Worm (Caenorhabditis elegans) whole organism, L4 larva: ENCODE data around the gene K08C7.4.
"Not testable (repeated sequence)": the region's sequence is repeated elsewhere in the genome, so short reads cannot be mapped to it uniquely, and the experiment has no call there.

Experiments used
- D1046.2 ChIP-seq: fragments of 200-800 bp; sonication (Bioruptor generic); IDR thresholded peaks from 2 replicates; pipeline ENCODE4 v1.3.6; 2022; ENCODE audit warnings: missing genetic modification characterization, missing compliant biosample characterization
- F37D6.2 ChIP-seq: sonication (generic microtip); optimal IDR thresholded peaks from 2 replicates; lab custom pipeline; 2016; ENCODE audit warnings: mild to moderate bottlenecking, missing genetic modification characterization, missing compliant biosample characterization
- F44E2.7 ChIP-seq: fragments of 200-800 bp; sonication (Bioruptor generic); IDR thresholded peaks from 2 replicates; pipeline ENCODE4 v2.1.2; 2022; ENCODE audit warnings: missing genetic modification characterization, missing compliant biosample characterization
- T20F7.1 ChIP-seq: fragments of 200-800 bp; sonication (Bioruptor generic); optimal IDR thresholded peaks from 2 replicates; lab custom pipeline; 2018; ENCODE audit warnings: mild to moderate bottlenecking, missing genetic modification characterization, missing compliant biosample characterization
- T26A8.4 ChIP-seq: fragments of 200-800 bp; sonication (Bioruptor generic); IDR thresholded peaks from 2 replicates; pipeline ENCODE4 v1.3.6; 2022; ENCODE audit warnings: missing genetic modification characterization, missing compliant biosample characterization
- Y48G9A.11 ChIP-seq: fragments of 200-800 bp; sonication (Bioruptor generic); IDR thresholded peaks from 2 replicates; pipeline ENCODE4 v1.3.6; 2022; ENCODE audit warnings: missing genetic modification reagents, missing genetic modification characterization, missing compliant biosample characterization
- Y75B8A.6 ChIP-seq: fragments of 200-800 bp; sonication (Bioruptor generic); IDR thresholded peaks from 2 replicates; pipeline ENCODE4 v1.3.6; 2022; ENCODE audit warnings: missing genetic modification reagents, missing genetic modification characterization, missing compliant biosample characterization
- ZK337.2 ChIP-seq: fragments of 200-800 bp; sonication (Bioruptor generic); IDR thresholded peaks from 2 replicates; pipeline ENCODE4 v1.3.6; 2022; ENCODE audit warnings: missing genetic modification reagents, missing genetic modification characterization, missing compliant biosample characterization
- aha-1 ChIP-seq: fragments of 150-350 bp; peaks from one replicate; lab custom pipeline; 2014; ENCODE audit warnings: missing biosample characterization, missing genetic modification characterization
- arid-1 ChIP-seq: fragments of 200-800 bp; sonication (Bioruptor generic); conservative IDR thresholded peaks from 2 replicates; pipeline ENCODE4 v1.3.6; 2022; ENCODE audit warnings: missing genetic modification reagents, missing genetic modification characterization, missing compliant biosample characterization
- ceh-44 ChIP-seq: fragments of 200-800 bp; sonication (Bioruptor generic); IDR thresholded peaks from 2 replicates; pipeline ENCODE4 v1.3.6; 2022; ENCODE audit warnings: missing genetic modification reagents, missing genetic modification characterization, missing compliant biosample characterization
- ces-1 ChIP-seq: fragments of 150-350 bp; sonication (generic microtip); optimal IDR thresholded peaks from 4 replicates; lab custom pipeline; 2014; ENCODE audit warnings: missing biosample characterization, missing genetic modification reagents, missing genetic modification characterization
- ctbp-1 ChIP-seq: fragments of 200-800 bp; sonication (Bioruptor generic); IDR thresholded peaks from 2 replicates; pipeline ENCODE4 v1.3.6; 2022; ENCODE audit warnings: missing genetic modification reagents, missing genetic modification characterization, missing compliant biosample characterization
- dmd-8 ChIP-seq: fragments of 200-800 bp; sonication (Bioruptor generic); IDR thresholded peaks from 2 replicates; pipeline ENCODE4 v1.3.6; 2022; ENCODE audit warnings: missing genetic modification characterization, missing compliant biosample characterization
- dmd-9 ChIP-seq: fragments of 200-800 bp; sonication (Bioruptor generic); IDR thresholded peaks from 2 replicates; pipeline ENCODE4 v1.3.6; 2022; ENCODE audit warnings: missing genetic modification reagents, missing genetic modification characterization, missing compliant biosample characterization
- dve-1 ChIP-seq: sonication (generic microtip); optimal IDR thresholded peaks from 2 replicates; lab custom pipeline; 2017; ENCODE audit warnings: antibody characterized with exemption, mild to moderate bottlenecking, missing genetic modification characterization, missing compliant biosample characterization; ENCODE audit not compliant: insufficient read depth
- fkh-10 ChIP-seq: fragments of 150-350 bp; optimal IDR thresholded peaks from 2 replicates; lab custom pipeline; 2014; ENCODE audit warnings: missing biosample characterization, missing genetic modification reagents, missing genetic modification characterization
- gei-8 ChIP-seq: fragments of 200-800 bp; sonication (Bioruptor generic); optimal IDR thresholded peaks from 2 replicates; lab custom pipeline; 2018; ENCODE audit warnings: mild to moderate bottlenecking, missing genetic modification characterization, missing compliant biosample characterization
- hif-1 ChIP-seq, 2 experiments: sonication (generic microtip); optimal IDR thresholded peaks; 2 replicates each; lab custom pipeline; 2016 to 2017; ENCODE audit warnings: missing compliant biosample characterization in 2 of 2, missing genetic modification characterization in 2 of 2, missing genetic modification reagents in 2 of 2, missing genotype in 2 of 2, mild to moderate bottlenecking in 1 of 2
- hlh-11 ChIP-seq: fragments of 200-800 bp; sonication (Bioruptor generic); optimal IDR thresholded peaks from 2 replicates; lab custom pipeline; 2018; ENCODE audit warnings: mild to moderate bottlenecking, missing genetic modification characterization, missing compliant biosample characterization
- jun-1 ChIP-seq: fragments of 150-350 bp; optimal IDR thresholded peaks from 2 replicates; lab custom pipeline; 2014; ENCODE audit warnings: missing biosample characterization, missing genetic modification reagents, missing genetic modification characterization
- lin-13 ChIP-seq: fragments of 150-350 bp; optimal IDR thresholded peaks from 2 replicates; lab custom pipeline; 2014; ENCODE audit warnings: missing biosample characterization, missing genetic modification reagents, missing genetic modification characterization
- lin-29 ChIP-seq: fragments of 200-800 bp; sonication (Bioruptor generic); IDR thresholded peaks from 2 replicates; pipeline ENCODE4 v1.3.6; 2022; ENCODE audit warnings: missing genetic modification reagents, missing genetic modification characterization, missing compliant biosample characterization
- lin-38 ChIP-seq: fragments of 200-800 bp; sonication (Bioruptor generic); IDR thresholded peaks from 2 replicates; pipeline ENCODE4 v1.3.6; 2022; ENCODE audit warnings: missing genetic modification reagents, missing genetic modification characterization, missing compliant biosample characterization
- lin-39 ChIP-seq: fragments of 150-350 bp; optimal IDR thresholded peaks from 2 replicates; lab custom pipeline; 2014; ENCODE audit warnings: missing biosample characterization, missing genetic modification reagents, missing genetic modification characterization
- madf-9 ChIP-seq: fragments of 200-800 bp; sonication (Bioruptor generic); conservative IDR thresholded peaks from 2 replicates; pipeline ENCODE4 v1.3.6; 2022; ENCODE audit warnings: missing genetic modification reagents, missing genetic modification characterization, missing compliant biosample characterization
- mdl-1 ChIP-seq, 2 experiments: fragments of 150-350 bp in 1 of 2; sonication (generic microtip) in 1 of 2; optimal IDR thresholded peaks; 2 replicates each; lab custom pipeline; 2014 to 2017; ENCODE audit warnings: missing biosample characterization in 2 of 2, missing genetic modification characterization in 2 of 2
- mdt-29 ChIP-seq: fragments of 200-800 bp; sonication (Bioruptor generic); IDR thresholded peaks from 2 replicates; pipeline ENCODE4 v1.3.6; 2022; ENCODE audit warnings: missing genetic modification reagents, missing genetic modification characterization, missing compliant biosample characterization
- mxl-3 ChIP-seq: fragments of 200-800 bp; sonication (Bioruptor generic); optimal IDR thresholded peaks from 2 replicates; lab custom pipeline; 2018; ENCODE audit warnings: mild to moderate bottlenecking, missing genetic modification characterization, missing compliant biosample characterization
- nhr-102 ChIP-seq: sonication (generic microtip); optimal IDR thresholded peaks from 2 replicates; lab custom pipeline; 2016; ENCODE audit warnings: mild to moderate bottlenecking, missing genetic modification characterization, moderate library complexity, missing compliant biosample characterization
- nhr-11 ChIP-seq: fragments of 150-350 bp; optimal IDR thresholded peaks from 2 replicates; lab custom pipeline; 2014; ENCODE audit warnings: missing biosample characterization, missing genetic modification characterization
- nhr-28 ChIP-seq: fragments of 150-350 bp; optimal IDR thresholded peaks from 2 replicates; lab custom pipeline; 2014; ENCODE audit warnings: missing biosample characterization, missing genetic modification characterization
- nhr-48 ChIP-seq: sonication (generic microtip); optimal IDR thresholded peaks from 2 replicates; lab custom pipeline; 2016; ENCODE audit warnings: mild to moderate bottlenecking, missing genetic modification characterization, missing compliant biosample characterization
- nhr-77 ChIP-seq: fragments of 150-350 bp; optimal IDR thresholded peaks from 2 replicates; lab custom pipeline; 2014; ENCODE audit warnings: missing biosample characterization, missing genetic modification characterization
- php-3 ChIP-seq: fragments of 200-800 bp; sonication (Bioruptor generic); IDR thresholded peaks from 2 replicates; pipeline ENCODE4 v1.3.6; 2022; ENCODE audit warnings: missing genetic modification reagents, missing genetic modification characterization, missing compliant biosample characterization
- sdz-12 ChIP-seq: fragments of 200-800 bp; sonication (Bioruptor generic); optimal IDR thresholded peaks from 2 replicates; lab custom pipeline; 2018; ENCODE audit warnings: mild to moderate bottlenecking, missing genetic modification characterization, missing compliant biosample characterization
- snpc-1.2 ChIP-seq: fragments of 200-800 bp; sonication (Bioruptor generic); IDR thresholded peaks from 2 replicates; pipeline ENCODE4 v1.3.6; 2022; ENCODE audit warnings: missing genetic modification reagents, missing genetic modification characterization, missing compliant biosample characterization
- spr-1 ChIP-seq: sonication (generic microtip); optimal IDR thresholded peaks from 2 replicates; lab custom pipeline; 2016; ENCODE audit warnings: mild to moderate bottlenecking, missing genetic modification characterization, missing compliant biosample characterization
- unc-130 ChIP-seq: sonication (generic microtip); optimal IDR thresholded peaks from 2 replicates; lab custom pipeline; 2016; ENCODE audit warnings: missing genetic modification reagents, missing genetic modification characterization, missing compliant biosample characterization
- vab-7 ChIP-seq: fragments of 200-800 bp; sonication (Bioruptor generic); IDR thresholded peaks from 2 replicates; pipeline ENCODE4 v1.3.6; 2022; ENCODE audit warnings: missing genetic modification reagents, missing genetic modification characterization, missing compliant biosample characterization
- zfp-3 ChIP-seq: fragments of 200-800 bp; sonication (Bioruptor generic); conservative IDR thresholded peaks from 2 replicates; pipeline ENCODE4 v1.3.6; 2022; ENCODE audit warnings: missing genetic modification reagents, missing genetic modification characterization, missing compliant biosample characterization
- zip-11 ChIP-seq: fragments of 200-800 bp; sonication (Bioruptor generic); IDR thresholded peaks from 2 replicates; pipeline ENCODE4 v1.3.6; 2022; ENCODE audit warnings: missing genetic modification characterization, missing compliant biosample characterization
- ztf-11 ChIP-seq: fragments of 150-350 bp; optimal IDR thresholded peaks from 2 replicates; lab custom pipeline; 2014; ENCODE audit warnings: missing biosample characterization, missing genetic modification characterization

K08C7.4 gene

DNA sequence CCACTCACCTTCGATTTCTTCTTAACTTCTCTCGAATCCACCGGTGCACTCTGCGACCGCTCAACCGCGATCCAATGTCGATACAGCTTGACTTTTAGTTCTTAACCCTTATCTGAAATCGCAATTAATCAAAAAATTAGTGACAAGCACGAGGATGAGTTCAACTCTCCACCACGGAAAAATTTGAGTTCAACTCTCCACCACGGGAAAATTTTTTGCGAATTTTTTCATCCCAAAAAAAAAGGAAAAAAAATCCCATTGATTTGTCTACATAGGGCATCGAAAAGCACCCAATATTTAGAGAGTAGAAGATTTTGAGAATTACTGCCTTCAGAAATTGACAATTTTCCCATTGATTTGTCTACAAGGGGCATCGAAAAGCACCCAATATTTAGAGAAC is 26.2 kb downstream of the K08C7.4 start, which contains the start of gene glb-19:
Gene glb-19, minus strand, starts transcription at position 101 of the 400 bp plus-strand sequence.
- TF ChIP-seq Y48G9A.11; lin-38 (GFP tag; lab: Robert Waterston, UW); ZK337.2 (GFP tag; lab: Robert Waterston, UW): not testable (repeated sequence)

- TF ChIP-seq nhr-11 (no peak), F37D6.2 (no peak), D1046.2 (GFP tag; lab: Robert Waterston, UW) (no peak), ZK337.2 (GFP tag; lab: Robert Waterston, UW) (no peak), aha-1 (tag; lab: Kevin White, UChicago) (peak; percentile 65), arid-1 (GFP tag; lab: Robert Waterston, UW) (no peak)
These were observed 41.3 kb downstream of the K08C7.4 start, which contains the start of gene F56C4.2 for ce11 chrIV:10638977-10639376. TSS of gene F56C4.2 (plus strand) at chrIV:10639277.

DNA sequence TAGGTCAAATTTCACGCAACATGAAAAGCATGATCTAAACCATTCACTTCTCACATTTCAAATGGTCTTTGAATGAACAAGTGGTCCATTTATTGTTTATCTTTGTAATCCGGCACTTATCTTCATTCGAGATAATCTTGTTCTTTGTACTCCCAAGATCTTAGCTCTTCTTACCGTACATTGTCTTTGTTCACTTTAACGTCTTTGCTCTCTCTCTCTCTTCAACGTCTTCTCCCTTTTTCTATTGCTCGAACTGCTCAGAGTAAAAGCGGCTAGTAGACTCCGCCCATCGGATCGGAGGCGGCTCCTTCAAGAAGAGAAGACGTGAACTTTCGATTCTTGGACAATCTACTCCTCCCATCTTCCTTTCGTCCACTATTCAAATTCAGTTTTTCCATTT is 43.6 kb downstream of the K08C7.4 start, which contains the start of gene F56C4.1:
Gene F56C4.1, plus strand, starts transcription at position 301 of the 400 bp plus-strand sequence.
- TF ChIP-seq zip-11 (GFP tag; lab: Robert Waterston, UW) (no peak), unc-130 (GFP tag; lab: Kevin White, UChicago) (no peak), lin-38 (GFP tag; lab: Robert Waterston, UW) (no peak), ztf-11 (tag; lab: Kevin White, UChicago) (no peak), nhr-28 (no peak), dve-1 (tag; lab: Kevin White, UChicago) (no peak), dmd-9 (no peak), mdl-1 (tag; optimal IDR thresholded peaks at IDR 0.05; lab: Kevin White, UChicago) (no peak), madf-9 (GFP tag; lab: Robert Waterston, UW) (no peak), snpc-1.2 (GFP tag; lab: Robert Waterston, UW) (no peak), nhr-77 (tag; lab: Kevin White, UChicago) (no peak), nhr-102 (tag; lab: Kevin White, UChicago) (no peak), nhr-48 (tag; lab: Kevin White, UChicago) (no peak), ctbp-1 (GFP tag; lab: Robert Waterston, UW) (no peak), lin-29 (no peak)
- TF ChIP-seq, all 104 proteins: peak for 0

DNA sequence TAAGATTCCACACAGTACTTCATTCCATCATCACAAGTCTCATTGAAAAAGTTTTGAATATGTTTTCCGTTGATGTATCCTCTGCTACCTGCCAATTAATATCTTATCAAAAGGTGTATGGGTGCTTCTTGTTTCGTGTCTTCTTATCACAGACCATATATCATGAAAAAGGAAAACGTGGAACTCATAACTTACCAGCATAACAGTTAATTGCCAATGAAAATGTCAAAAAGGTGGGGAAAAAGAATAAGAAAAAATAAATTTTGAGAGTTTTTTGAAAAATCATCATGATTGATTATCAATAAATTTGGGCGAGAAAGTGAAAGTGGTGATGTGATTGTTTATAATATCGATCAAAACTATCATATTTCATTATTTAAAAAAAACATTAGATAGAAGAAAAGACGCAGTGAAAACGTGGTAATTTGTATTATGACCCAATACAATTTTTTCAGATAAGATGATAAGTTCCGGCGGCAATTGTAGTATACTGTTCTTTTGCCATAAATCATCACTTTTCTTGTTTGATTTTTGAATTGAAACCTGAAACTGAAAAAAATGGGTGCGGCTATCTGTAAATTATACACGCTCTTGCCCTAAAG is 49.2 kb downstream of the K08C7.4 start, which contains the start of gene F56C4.4:
Gene F56C4.4, minus strand, starts transcription at position 315 of the 602 bp plus-strand sequence.
- no peak for TF ChIP-seq mdt-29
- no peak for TF ChIP-seq zip-11 (GFP tag; lab: Robert Waterston, UW)
- no peak for TF ChIP-seq vab-7 (GFP tag; lab: Robert Waterston, UW)
- TF ChIP-seq php-3 (GFP tag; lab: Robert Waterston, UW) = peak; percentile 95
- TF ChIP-seq nhr-77 (tag; lab: Kevin White, UChicago) = peak; percentile 30
- TF ChIP-seq jun-1 (tag; lab: Kevin White, UChicago) = no peak
- no peak for TF ChIP-seq lin-13 (GFP tag; lab: Kevin White, UChicago)
- TF ChIP-seq ctbp-1 (GFP tag; lab: Robert Waterston, UW) = no peak
- TF ChIP-seq F44E2.7 (GFP tag; lab: Robert Waterston, UW) = no peak
- no peak for TF ChIP-seq ceh-44 (GFP tag; lab: Robert Waterston, UW)
- TF ChIP-seq mxl-3 = no peak
- peak; percentile 69 for TF ChIP-seq hlh-11 (tag; lab: Kevin White, UChicago)
- TF ChIP-seq sdz-12 = no peak
- no peak for TF ChIP-seq T26A8.4 (GFP tag; lab: Robert Waterston, UW)
- no peak for TF ChIP-seq madf-9 (GFP tag; lab: Robert Waterston, UW)
- TF ChIP-seq zfp-3 (GFP tag; lab: Robert Waterston, UW) = no peak
- no peak for TF ChIP-seq arid-1 (GFP tag; lab: Robert Waterston, UW)
- no peak for TF ChIP-seq nhr-11
- TF ChIP-seq dmd-8 (GFP tag; lab: Robert Waterston, UW) = no peak
- no peak for TF ChIP-seq fkh-10 (GFP tag; lab: Kevin White, UChicago)
- TF ChIP-seq T20F7.1 (GFP tag; lab: Kevin White, UChicago) = peak; percentile 53
- no peak for TF ChIP-seq lin-29
- TF ChIP-seq dve-1 (tag; lab: Kevin White, UChicago) = peak; percentile 58
- TF ChIP-seq nhr-28 = peak; percentile 54
- TF ChIP-seq hif-1 (tag; optimal IDR thresholded peaks at IDR 0.05; lab: Kevin White, UChicago) = no peak
- no peak for TF ChIP-seq lin-39
- TF ChIP-seq gei-8 (GFP tag; lab: Kevin White, UChicago) = no peak
- no peak for TF ChIP-seq ces-1 (GFP tag; lab: Kevin White, UChicago)
- no peak for TF ChIP-seq spr-1
- no peak for TF ChIP-seq Y75B8A.6 (GFP tag; lab: Robert Waterston, UW)
